Worm (Caenorhabditis elegans): ENCODE results near the gene che-12.

The che-12 gene

ce11 chrV:10283444-10283843, 23.7 kb downstream of the che-12 start, which contains the start of gene lys-3:
Gene lys-3, minus strand, starts transcription at chrV:10283544.
- TF ChIP-seq tbx-9 (tag; optimal IDR thresholded peaks at IDR 0.05; ENCODE audit: borderline replicate concordance) (no peak), lin-40 (tag; optimal IDR thresholded peaks at IDR 0.05) (no peak), cebp-2 (GFP tag; IDR thresholded peaks at IDR 0.05) (no peak), ceh-79 (tag; optimal IDR thresholded peaks at IDR 0.05) (no peak), snpc-1.3 (tag; optimal IDR thresholded peaks at IDR 0.05; ENCODE audit: insufficient read depth) (no peak), F37B4.10 (GFP tag; IDR thresholded peaks at IDR 0.05) (no peak), B0336.3 (GFP tag; IDR thresholded peaks at IDR 0.05) (no peak), cebp-1 (GFP tag; IDR thresholded peaks at IDR 0.05) (no peak), cebp-1 (tag; optimal IDR thresholded peaks at IDR 0.05) (no peak), lsl-1 (GFP tag; optimal IDR thresholded peaks at IDR 0.05) (no peak), ceh-40 (GFP tag; IDR thresholded peaks at IDR 0.05) (no peak), mes-4 (tag; optimal IDR thresholded peaks at IDR 0.05) (no peak), him-1 (tag; optimal IDR thresholded peaks at IDR 0.05) (no peak), T26A5.8 (tag; optimal IDR thresholded peaks at IDR 0.05) (no peak), nfya-1 (tag; optimal IDR thresholded peaks at IDR 0.05; ENCODE audit: borderline replicate concordance, insufficient read depth) (no peak), die-1 (tag; optimal IDR thresholded peaks at IDR 0.05) (no peak), fkh-3 (tag; optimal IDR thresholded peaks at IDR 0.05) (no peak), F22D6.2 (tag; optimal IDR thresholded peaks at IDR 0.05) (no peak), rec-8 (tag; optimal IDR thresholded peaks at IDR 0.05) (no peak), B0261.1 (tag; optimal IDR thresholded peaks at IDR 0.05) (no peak), sptf-2 (GFP tag; optimal IDR thresholded peaks at IDR 0.05) (no peak)

ce11 chrV:10281374-10281773, 25.8 kb downstream of the che-12 start, which contains the start of gene lys-2:
Gene lys-2, minus strand, starts transcription at chrV:10281474.
- TF ChIP-seq ceh-79 (tag; optimal IDR thresholded peaks at IDR 0.05) (no peak), F33H1.4 (GFP tag; IDR thresholded peaks at IDR 0.05) (no peak), Y79H2A.3 (GFP tag; conservative IDR thresholded peaks at IDR 0.05) (no peak), T26A5.8 (tag; optimal IDR thresholded peaks at IDR 0.05) (no peak), dox-1 (GFP tag; IDR thresholded peaks at IDR 0.05) (no peak), nfya-2 (GFP tag; IDR thresholded peaks at IDR 0.05) (no peak), ztf-26 (tag; optimal IDR thresholded peaks at IDR 0.05) (no peak), nhr-80 (tag; optimal IDR thresholded peaks at IDR 0.05) (peak; percentile 82), F57C9.4 (tag; optimal IDR thresholded peaks at IDR 0.05) (no peak), sea-2 (GFP tag; IDR thresholded peaks at IDR 0.05) (no peak), unc-62 (GFP tag; optimal IDR thresholded peaks at IDR 0.05) (peak; percentile 12)

- TF ChIP-seq attf-6 (GFP tag; IDR thresholded peaks at IDR 0.05) (no peak), F39B2.1 (GFP tag; IDR thresholded peaks at IDR 0.05) (no peak), efl-1 (GFP tag; optimal IDR thresholded peaks at IDR 0.05) (no peak), gei-17 (GFP tag; optimal IDR thresholded peaks at IDR 0.05) (no peak), tbp1 (GFP tag; optimal IDR thresholded peaks at IDR 0.05) (no peak), nfyb-1 (GFP tag; IDR thresholded peaks at IDR 0.05) (no peak), madf-10 (tag; optimal IDR thresholded peaks at IDR 0.05) (no peak), T26A5.8 (tag; optimal IDR thresholded peaks at IDR 0.05) (no peak), nhr-80 (tag; optimal IDR thresholded peaks at IDR 0.05) (peak; percentile 43)
Measured at ce11 chrV:10280112-10280511, 27.1 kb downstream of the che-12 start.

Measured in whole organism, young adult.